Fruit fly (Drosophila melanogaster): Measurements from ENCODE around the gene Ndc80.

Ndc80 gene

dm6 chrX:13568841-13569240 is 43.0 kb downstream of the Ndc80 start:
- TF ChIP-seq insv (optimal IDR thresholded peaks at IDR 0.05) (no peak), Sin3A (optimal IDR thresholded peaks at IDR 0.05) (no peak), psq (optimal IDR thresholded peaks at IDR 0.05) (no peak)

dm6 chrX:13568127-13568526 is 43.7 kb downstream of the Ndc80 start:
- TF ChIP-seq ttk (optimal IDR thresholded peaks at IDR 0.05) = no peak
- no peak for TF ChIP-seq psq (optimal IDR thresholded peaks at IDR 0.05)
- no peak for TF ChIP-seq Myc (optimal IDR thresholded peaks at IDR 0.05)
- no peak for TF ChIP-seq Sin3A (optimal IDR thresholded peaks at IDR 0.05)
- TF ChIP-seq insv (optimal IDR thresholded peaks at IDR 0.05) = no peak
- TF ChIP-seq h (optimal IDR thresholded peaks at IDR 0.05) = no peak

dm6 chrX:13565490-13566156 is 46.2 kb downstream of the Ndc80 start:
- no peak for TF ChIP-seq Sin3A (optimal IDR thresholded peaks at IDR 0.05)
- TF ChIP-seq h (optimal IDR thresholded peaks at IDR 0.05) = no peak
- TF ChIP-seq Myc (optimal IDR thresholded peaks at IDR 0.05) = no peak
- no peak for TF ChIP-seq insv (optimal IDR thresholded peaks at IDR 0.05)
- TF ChIP-seq ttk (optimal IDR thresholded peaks at IDR 0.05) = no peak
- no peak for TF ChIP-seq psq (optimal IDR thresholded peaks at IDR 0.05)

dm6 chrX:13563483-13564443 is 48.1 kb downstream of the Ndc80 start, which contains the start of the genes CG46311 and Tpst:
CG46311 (plus strand) TSS chrX:13563823.
Tpst (plus strand) TSS chrX:13563823.
- TF ChIP-seq insv (optimal IDR thresholded peaks at IDR 0.05) = no peak

- no peak for TF ChIP-seq Myc (optimal IDR thresholded peaks at IDR 0.05)
- TF ChIP-seq Sin3A (optimal IDR thresholded peaks at IDR 0.05) = no peak
- no peak for TF ChIP-seq insv (optimal IDR thresholded peaks at IDR 0.05)
- no peak for TF ChIP-seq ttk (optimal IDR thresholded peaks at IDR 0.05)
- TF ChIP-seq h (optimal IDR thresholded peaks at IDR 0.05) = no peak
- no peak for TF ChIP-seq psq (optimal IDR thresholded peaks at IDR 0.05)
These were observed 48.8 kb downstream of the Ndc80 start for dm6 chrX:13563042-13563441.

dm6 chrX:13561371-13561770 is 50.5 kb downstream of the Ndc80 start, which contains the start of gene CG32633:
CG32633 (plus strand) TSS chrX:13561671.
- TF ChIP-seq insv (optimal IDR thresholded peaks at IDR 0.05) (no peak), Sin3A (optimal IDR thresholded peaks at IDR 0.05) (no peak), h (optimal IDR thresholded peaks at IDR 0.05) (no peak), psq (optimal IDR thresholded peaks at IDR 0.05) (no peak), Myc (optimal IDR thresholded peaks at IDR 0.05) (no peak), ttk (optimal IDR thresholded peaks at IDR 0.05) (no peak)

All from Kc167 (cell line).